Worm (Caenorhabditis elegans) whole organism, mixed stage, embryonic: ENCODE results near the gene ZK945.8.

Experiments
- M03D4.4 ChIP-seq: sonication (generic microtip); optimal IDR thresholded peaks from 2 replicates; lab custom pipeline; 2017; ENCODE audit warnings: mild to moderate bottlenecking, missing genetic modification characterization, missing compliant biosample characterization
- elt-1 ChIP-seq: sonication (generic microtip); optimal IDR thresholded peaks from 2 replicates; lab custom pipeline; 2017; ENCODE audit warnings: missing genetic modification characterization, mild to moderate bottlenecking, missing compliant biosample characterization, antibody characterized with exemption, moderate library complexity, borderline replicate concordance; ENCODE audit not compliant: insufficient read depth
- elt-3 ChIP-seq: fragments of 150-350 bp; optimal IDR thresholded peaks from 2 replicates; lab custom pipeline; 2014; ENCODE audit warnings: missing biosample characterization, missing genetic modification characterization
- ham-2 ChIP-seq: fragments of 200-800 bp; sonication (Bioruptor generic); optimal IDR thresholded peaks from 2 replicates; lab custom pipeline; 2018; ENCODE audit warnings: mild to moderate bottlenecking, missing genetic modification characterization, missing compliant biosample characterization
- lin-13 ChIP-seq: fragments of 150-350 bp; optimal IDR thresholded peaks from 2 replicates; lab custom pipeline; 2014; ENCODE audit warnings: missing biosample characterization, missing genetic modification characterization
- lsy-2 ChIP-seq: fragments of 150-350 bp; optimal IDR thresholded peaks from 2 replicates; lab custom pipeline; 2014; ENCODE audit warnings: missing biosample characterization, missing genetic modification characterization
- nhr-12 ChIP-seq: fragments of 150-350 bp; optimal IDR thresholded peaks from 2 replicates; lab custom pipeline; 2014; ENCODE audit warnings: missing biosample characterization, missing genetic modification characterization
- nhr-237 ChIP-seq: fragments of 150-350 bp; optimal IDR thresholded peaks from 2 replicates; lab custom pipeline; 2014; ENCODE audit warnings: missing biosample characterization, missing genetic modification characterization
- nhr-28 ChIP-seq: fragments of 150-350 bp; optimal IDR thresholded peaks from 2 replicates; lab custom pipeline; 2014; ENCODE audit warnings: missing biosample characterization, missing genetic modification characterization
- nhr-76 ChIP-seq: sonication (generic microtip); optimal IDR thresholded peaks from 2 replicates; lab custom pipeline; 2017; ENCODE audit warnings: missing biosample characterization, missing genetic modification characterization
- unc-62 ChIP-seq: fragments of 150-350 bp; optimal IDR thresholded peaks from 2 replicates; lab custom pipeline; 2014; ENCODE audit warnings: missing biosample characterization, missing genetic modification reagents, missing genetic modification characterization
- ztf-11 ChIP-seq: fragments of 150-350 bp; optimal IDR thresholded peaks from 2 replicates; lab custom pipeline; 2014; ENCODE audit warnings: missing biosample characterization, missing genetic modification characterization

- TF ChIP-seq lin-13 (tag; lab: Kevin White, UChicago) (no peak), unc-62 (GFP tag; lab: Kevin White, UChicago) (no peak), lsy-2 (no peak), elt-3 (tag; lab: Kevin White, UChicago) (no peak), M03D4.4 (tag; lab: Kevin White, UChicago) (no peak), elt-1 (tag; lab: Kevin White, UChicago) (no peak), nhr-12 (tag; lab: Kevin White, UChicago) (no peak), nhr-237 (tag; lab: Kevin White, UChicago) (no peak), nhr-76 (no peak), ztf-11 (no peak), ham-2 (GFP tag; lab: Kevin White, UChicago) (no peak), nhr-28 (tag; lab: Kevin White, UChicago) (no peak)
Measured at ce11 chrII:10139177-10139640, 30.8 kb downstream of the ZK945.8 start, which contains the start of gene asah-2.
